Worm (Caenorhabditis elegans): ENCODE results near the gene plc-3.

Gene plc-3

ce11 chrII:10187808-10188207 lies 34.9 kb upstream of the plc-3 start, which contains the start of gene srd-2:
Gene srd-2 (minus strand): TSS chrII:10187908.
- TF ChIP-seq pag-3 (tag; optimal IDR thresholded peaks at IDR 0.05; ENCODE audit: borderline replicate concordance) (no peak), ceh-24 (tag; optimal IDR thresholded peaks at IDR 0.05) (no peak)

- TF ChIP-seq che-1 (tag; optimal IDR thresholded peaks at IDR 0.05) (no peak), unc-42 (tag; optimal IDR thresholded peaks at IDR 0.05) (no peak), ceh-45 (GFP tag; IDR thresholded peaks at IDR 0.05) (no peak), pax-1 (tag; optimal IDR thresholded peaks at IDR 0.05) (no peak), ceh-48 (tag; optimal IDR thresholded peaks at IDR 0.05) (no peak), fkh-6 (tag; optimal IDR thresholded peaks at IDR 0.05) (no peak), dmd-4 (tag; optimal IDR thresholded peaks at IDR 0.05; ENCODE audit: borderline replicate concordance) (no peak), fkh-10 (GFP tag; optimal IDR thresholded peaks at IDR 0.05) (no peak)
These were observed 33.3 kb upstream of the plc-3 start, which contains the start of gene cdc-25.4 for ce11 chrII:10189369-10189768. Gene cdc-25.4 (minus strand): TSS chrII:10189469.

ce11 chrII:10192207-10192606 lies 30.5 kb upstream of the plc-3 start, which contains the start of gene R05H5.7:
Gene R05H5.7 (plus strand): TSS chrII:10192507.
- no peak for TF ChIP-seq ceh-24 (tag; optimal IDR thresholded peaks at IDR 0.05)
- no peak for TF ChIP-seq npax-4 (tag; optimal IDR thresholded peaks at IDR 0.05)
- no peak for TF ChIP-seq ttx-3 (tag; optimal IDR thresholded peaks at IDR 0.05)
- no peak for TF ChIP-seq unc-42 (tag; optimal IDR thresholded peaks at IDR 0.05)
- no peak for TF ChIP-seq tbx-7 (tag; optimal IDR thresholded peaks at IDR 0.05)
- TF ChIP-seq elt-2 (tag; optimal IDR thresholded peaks at IDR 0.05) = no peak
- TF ChIP-seq unc-86 (tag; optimal IDR thresholded peaks at IDR 0.05) = no peak
- no peak for TF ChIP-seq tbx-2 (tag; optimal IDR thresholded peaks at IDR 0.05)
- TF ChIP-seq pqm-1 (tag; optimal IDR thresholded peaks at IDR 0.05) = no peak
- TF ChIP-seq fax-1 (tag; optimal IDR thresholded peaks at IDR 0.05) = no peak
- no peak for TF ChIP-seq eyg-1 (tag; optimal IDR thresholded peaks at IDR 0.05)
- TF ChIP-seq ceh-34 (tag; optimal IDR thresholded peaks at IDR 0.05) = no peak
- TF ChIP-seq Y22D7AL.16 (tag; optimal IDR thresholded peaks at IDR 0.05) = no peak
- TF ChIP-seq sox-4 (tag; optimal IDR thresholded peaks at IDR 0.05) = no peak
- TF ChIP-seq fkh-10 (GFP tag; optimal IDR thresholded peaks at IDR 0.05) = no peak
- no peak for TF ChIP-seq sdc-2 (tag; optimal IDR thresholded peaks at IDR 0.05)
- TF ChIP-seq odd-2 (tag; optimal IDR thresholded peaks at IDR 0.05) = no peak
- no peak for TF ChIP-seq ceh-2 (tag; optimal IDR thresholded peaks at IDR 0.05)
- no peak for TF ChIP-seq ceh-18 (tag; optimal IDR thresholded peaks at IDR 0.05)

ce11 chrII:10194605-10195004 lies 28.1 kb upstream of the plc-3 start, which contains the start of gene srb-6:
Gene srb-6 (plus strand): TSS chrII:10194905.
- TF ChIP-seq eyg-1 (tag; optimal IDR thresholded peaks at IDR 0.05) = no peak
- TF ChIP-seq madf-2 (tag; optimal IDR thresholded peaks at IDR 0.05) = no peak
- no peak for TF ChIP-seq fkh-10 (GFP tag; optimal IDR thresholded peaks at IDR 0.05)
- no peak for TF ChIP-seq syd-9 (tag; optimal IDR thresholded peaks at IDR 0.05)

- TF ChIP-seq unc-42 (tag; optimal IDR thresholded peaks at IDR 0.05) = peak; percentile 55
- TF ChIP-seq ahr-1 (tag; optimal IDR thresholded peaks at IDR 0.05) = no peak
These were observed 25.5 kb upstream of the plc-3 start, which contains the start of gene R05H5.3 for ce11 chrII:10197091-10197675. Gene R05H5.3 (plus strand): TSS chrII:10197625.

ce11 chrII:10198486-10198885 lies 24.2 kb upstream of the plc-3 start:
- no peak for TF ChIP-seq elt-2 (tag; optimal IDR thresholded peaks at IDR 0.05)
- no peak for TF ChIP-seq pag-3 (tag; optimal IDR thresholded peaks at IDR 0.05; ENCODE audit: borderline replicate concordance)
- TF ChIP-seq C38D4.7 (GFP tag; optimal IDR thresholded peaks at IDR 0.05) = no peak
- no peak for TF ChIP-seq pax-1 (tag; optimal IDR thresholded peaks at IDR 0.05)
- TF ChIP-seq pha-2 (tag; optimal IDR thresholded peaks at IDR 0.05) = no peak
- no peak for TF ChIP-seq pat-9 (tag; optimal IDR thresholded peaks at IDR 0.05)
- no peak for TF ChIP-seq syd-9 (tag; optimal IDR thresholded peaks at IDR 0.05)
- no peak for TF ChIP-seq pros-1 (tag; optimal IDR thresholded peaks at IDR 0.05)
- no peak for TF ChIP-seq eyg-1 (tag; optimal IDR thresholded peaks at IDR 0.05)
- no peak for TF ChIP-seq ceh-6 (GFP tag; optimal IDR thresholded peaks at IDR 0.05)

Data from whole organism, late embryonic.